Fruit fly (Drosophila melanogaster): Measurements from ENCODE around the gene Coq4.

Gene Coq4

DNA sequence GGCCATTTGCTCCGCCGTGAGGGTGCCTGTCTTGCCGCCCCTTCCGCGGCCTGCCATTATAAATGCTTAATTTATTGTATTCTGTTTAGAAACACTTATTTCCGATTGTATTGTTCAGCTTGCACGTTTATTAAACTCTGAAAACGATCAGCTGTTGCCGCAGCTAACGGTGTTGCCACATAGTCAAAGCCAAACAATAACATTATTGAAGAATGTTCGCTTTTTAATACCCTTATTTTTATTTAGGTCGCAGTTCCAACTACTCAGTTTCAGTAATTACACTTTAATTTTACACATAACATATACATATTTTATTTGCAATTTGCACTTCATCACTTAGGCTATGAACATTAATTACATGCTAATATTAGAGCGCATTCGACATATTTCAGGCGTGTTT lies 6.4 kb downstream of the Coq4 start, which contains the start of gene Polr3G (continued):
- TF ChIP-seq Neu2 (GFP tag; optimal IDR thresholded peaks at IDR 0.05; ENCODE audit: borderline replicate concordance) (no peak), az2 (GFP tag; optimal IDR thresholded peaks at IDR 0.05) (peak; percentile 18), CG10321 (GFP tag; IDR thresholded peaks at IDR 0.05) (no peak), tx (GFP tag; optimal IDR thresholded peaks at IDR 0.05) (no peak), grn (GFP tag; optimal IDR thresholded peaks at IDR 0.05) (no peak), NFAT (GFP tag; IDR thresholded peaks at IDR 0.05) (no peak), grau (tag; optimal IDR thresholded peaks at IDR 0.05) (peak; percentile 33), gro (GFP tag; optimal IDR thresholded peaks at IDR 0.05) (no peak), CG16813 (GFP tag; IDR thresholded peaks at IDR 0.05; ENCODE audit: partially characterized antibody) (no peak), CG8765 (GFP tag; IDR thresholded peaks at IDR 0.05) (no peak), CG6854 (GFP tag; optimal IDR thresholded peaks at IDR 0.05) (no peak), Ada2b (GFP tag; IDR thresholded peaks at IDR 0.05) (no peak), HLH4C (GFP tag; IDR thresholded peaks at IDR 0.05; ENCODE audit: partially characterized antibody) (no peak), CG10959 (GFP tag; IDR thresholded peaks at IDR 0.05) (no peak), Med (GFP tag) (peak; percentile 80), fu2 (GFP tag; optimal IDR thresholded peaks at IDR 0.05) (no peak), CG4360 (GFP tag; IDR thresholded peaks at IDR 0.05) (no peak), CG31388 (GFP tag; optimal IDR thresholded peaks at IDR 0.05) (no peak), fd3F (GFP tag; optimal IDR thresholded peaks at IDR 0.05) (no peak), CG14441 (GFP tag; IDR thresholded peaks at IDR 0.05) (no peak), sqz (GFP tag; optimal IDR thresholded peaks at IDR 0.05) (no peak), Nf-YB (GFP tag; optimal IDR thresholded peaks at IDR 0.05) (no peak), eyg (GFP tag; optimal IDR thresholded peaks at IDR 0.05) (peak; percentile 7), gem (tag; optimal IDR thresholded peaks at IDR 0.05) (peak; percentile 26), CG10543 (GFP tag; optimal IDR thresholded peaks at IDR 0.05) (no peak), CG17568 (GFP tag; optimal IDR thresholded peaks at IDR 0.05) (no peak), CG2712 (tag; optimal IDR thresholded peaks at IDR 0.05) (peak; percentile 8), CG11504 (tag; optimal IDR thresholded peaks at IDR 0.05) (peak; percentile 6), ap (GFP tag; IDR thresholded peaks at IDR 0.05) (no peak), pfk (GFP tag; optimal IDR thresholded peaks at IDR 0.05) (no peak), CG30403 (GFP tag; optimal IDR thresholded peaks at IDR 0.05) (peak; percentile 20), CG7786 (GFP tag; optimal IDR thresholded peaks at IDR 0.05) (no peak), jing (GFP tag; optimal IDR thresholded peaks at IDR 0.05) (no peak), peb (GFP tag; IDR thresholded peaks at IDR 0.05) (no peak), Xrp1 (GFP tag; IDR thresholded peaks at IDR 0.05) (no peak), CG18262 (tag; optimal IDR thresholded peaks at IDR 0.05) (peak; percentile 21), run (tag; optimal IDR thresholded peaks at IDR 0.05) (no peak), Dll (GFP tag; IDR thresholded peaks at IDR 0.05; ENCODE audit: partially characterized antibody) (peak; percentile 34; the same call in 1 of the 4 replicates), CG10274 (GFP tag; optimal IDR thresholded peaks at IDR 0.05) (no peak), CG3726 (GFP tag; IDR thresholded peaks at IDR 0.05) (no peak), Bdp1 (GFP tag; optimal IDR thresholded peaks at IDR 0.05) (no peak), ci (GFP tag; IDR thresholded peaks at IDR 0.05) (0 out of 3 replicates have a peak, but pooled peaks have one; percentile 45), lov (optimal IDR thresholded peaks at IDR 0.05) (no peak), lov (GFP tag; IDR thresholded peaks at IDR 0.05) (no peak), zfh1 (GFP tag; IDR thresholded peaks at IDR 0.05) (peak; percentile 27; the same call in 2 of the 3 replicates), CG9797 (GFP tag; optimal IDR thresholded peaks at IDR 0.05) (no peak), CG17359 (tag; optimal IDR thresholded peaks at IDR 0.05) (peak; percentile 4), sob (GFP tag; IDR thresholded peaks at IDR 0.05) (no peak), CG17361 (GFP tag; IDR thresholded peaks at IDR 0.05) (0 out of 3 replicates have a peak, but pooled peaks have one; percentile 18), CG4424 (GFP tag; optimal IDR thresholded peaks at IDR 0.05) (peak; percentile 23), unpg (GFP tag; optimal IDR thresholded peaks at IDR 0.05) (peak; percentile 9), Stat92E (GFP tag; optimal IDR thresholded peaks at IDR 0.05) (no peak)
